Worm (Caenorhabditis elegans) whole organism, L1 larva: Measurements from ENCODE around the gene F35D2.6.

Source experiments
- fkh-10 ChIP-seq: sonication (generic microtip); optimal IDR thresholded peaks from 2 replicates; lab custom pipeline; 2017; ENCODE audit warnings: missing biosample characterization, missing genetic modification reagents, missing genetic modification characterization
- irx-1 ChIP-seq: sonication (generic microtip); optimal IDR thresholded peaks from 2 replicates; lab custom pipeline; 2016; ENCODE audit warnings: missing genetic modification characterization, missing compliant biosample characterization
- lir-3 ChIP-seq: sonication (generic microtip); optimal IDR thresholded peaks from 2 replicates; lab custom pipeline; 2016; ENCODE audit warnings: mild to moderate bottlenecking, missing genetic modification characterization, moderate library complexity, missing compliant biosample characterization; ENCODE audit not compliant: poor library complexity
- lsy-2 ChIP-seq, 2 experiments: fragments of 150-350 bp; optimal IDR thresholded peaks; 2 replicates each; lab custom pipeline; 2014; ENCODE audit warnings: missing biosample characterization in 2 of 2, missing genetic modification characterization in 2 of 2
- mdl-1 ChIP-seq, 2 experiments: fragments of 150-350 bp; optimal IDR thresholded peaks; 2 replicates each; lab custom pipeline; 2014 to 2017; ENCODE audit warnings: missing biosample characterization in 2 of 2, missing genetic modification characterization in 2 of 2, inconsistent platforms in 1 of 2
- nhr-11 ChIP-seq: fragments of 150-350 bp; optimal IDR thresholded peaks from 2 replicates; lab custom pipeline; 2014; ENCODE audit warnings: missing biosample characterization, missing genetic modification characterization
- nhr-12 ChIP-seq: sonication (generic microtip); optimal IDR thresholded peaks from 2 replicates; lab custom pipeline; 2017; ENCODE audit warnings: missing biosample characterization, missing genetic modification characterization
- pqm-1 ChIP-seq: sonication (generic microtip); optimal IDR thresholded peaks from 3 replicates; lab custom pipeline; 2017; ENCODE audit warnings: missing biosample characterization, missing genetic modification characterization
- rnt-1 ChIP-seq: sonication (generic microtip); optimal IDR thresholded peaks from 2 replicates; lab custom pipeline; 2016; ENCODE audit warnings: mild to moderate bottlenecking, missing genetic modification characterization, moderate library complexity, missing compliant biosample characterization
- sptf-1 ChIP-seq: fragments of 150-350 bp; optimal IDR thresholded peaks from 2 replicates; lab custom pipeline; 2014; ENCODE audit warnings: missing biosample characterization, missing genetic modification characterization
- unc-62 ChIP-seq: fragments of 150-350 bp; optimal IDR thresholded peaks from 2 replicates; lab custom pipeline; 2014; ENCODE audit warnings: missing biosample characterization, missing genetic modification reagents, missing genetic modification characterization

- no peak for TF ChIP-seq nhr-12 (tag; lab: Kevin White, UChicago)
- TF ChIP-seq fkh-10: no peak
- TF ChIP-seq sptf-1: no peak
- TF ChIP-seq unc-62: no peak
- TF ChIP-seq lir-3: no peak
- no peak for TF ChIP-seq mdl-1 (tag; optimal IDR thresholded peaks at IDR 0.05; lab: Kevin White, UChicago)
- TF ChIP-seq lsy-2 (tag; optimal IDR thresholded peaks at IDR 0.05; lab: Kevin White, UChicago): no peak
- TF ChIP-seq irx-1 (tag; lab: Kevin White, UChicago): no peak
- no peak for TF ChIP-seq pqm-1
- TF ChIP-seq nhr-11: no peak
- no peak for TF ChIP-seq rnt-1 (tag; lab: Kevin White, UChicago)
These were observed 6.7 kb upstream of the F35D2.6 start for ce11 chrII:7570820-7571219.
